Worm (Caenorhabditis elegans) whole organism, L4 larva: ENCODE data around the gene C07D10.6.
A peak's percentile ranks its signal among the peaks of the same experiment; 100 is the strongest.

Experiments used
- D1046.2 ChIP-seq: fragments of 200-800 bp; sonication (Bioruptor generic); IDR thresholded peaks from 2 replicates; pipeline ENCODE4 v1.3.6; 2022; ENCODE audit warnings: missing genetic modification characterization, missing compliant biosample characterization
- F10B5.3 ChIP-seq: sonication (generic microtip); optimal IDR thresholded peaks from 2 replicates; lab custom pipeline; 2016; ENCODE audit warnings: mild to moderate bottlenecking, missing genetic modification characterization, missing compliant biosample characterization
- R02D3.7 ChIP-seq: fragments of 150-350 bp; sonication (generic microtip); optimal IDR thresholded peaks from 3 replicates; lab custom pipeline; 2014; ENCODE audit warnings: missing biosample characterization, missing genetic modification characterization
- Y105C5A.15 ChIP-seq: fragments of 200-800 bp; sonication (Bioruptor generic); IDR thresholded peaks from 2 replicates; pipeline ENCODE4 v1.3.6; 2022; ENCODE audit warnings: missing genetic modification characterization, missing compliant biosample characterization
- Y75B8A.6 ChIP-seq: fragments of 200-800 bp; sonication (Bioruptor generic); IDR thresholded peaks from 2 replicates; pipeline ENCODE4 v1.3.6; 2022; ENCODE audit warnings: missing genetic modification reagents, missing genetic modification characterization, missing compliant biosample characterization
- aha-1 ChIP-seq: fragments of 150-350 bp; peaks from one replicate; lab custom pipeline; 2014; ENCODE audit warnings: missing biosample characterization, missing genetic modification characterization
- aly-2 ChIP-seq: sonication (generic microtip); optimal IDR thresholded peaks from 2 replicates; lab custom pipeline; 2018; ENCODE audit warnings: missing biosample characterization, missing genetic modification characterization
- ama-1 ChIP-seq: fragments of 150-350 bp; optimal IDR thresholded peaks from 2 replicates; lab custom pipeline; 2014; ENCODE audit warnings: inconsistent platforms, mixed read lengths
- attf-4 ChIP-seq: sonication (generic microtip); optimal IDR thresholded peaks from 3 replicates; lab custom pipeline; 2017; ENCODE audit warnings: missing biosample characterization, missing genetic modification characterization
- ceh-28 ChIP-seq: fragments of 150-350 bp; optimal IDR thresholded peaks from 2 replicates; lab custom pipeline; 2014; ENCODE audit warnings: missing biosample characterization, missing genetic modification reagents, missing genetic modification characterization
- ceh-32 ChIP-seq: sonication (generic microtip); optimal IDR thresholded peaks from 2 replicates; lab custom pipeline; 2016; ENCODE audit warnings: mild to moderate bottlenecking, missing genetic modification characterization, missing compliant biosample characterization; ENCODE audit not compliant: poor library complexity
- ceh-44 ChIP-seq: fragments of 200-800 bp; sonication (Bioruptor generic); IDR thresholded peaks from 2 replicates; pipeline ENCODE4 v1.3.6; 2022; ENCODE audit warnings: missing genetic modification reagents, missing genetic modification characterization, missing compliant biosample characterization
- ces-1 ChIP-seq: fragments of 150-350 bp; sonication (generic microtip); optimal IDR thresholded peaks from 4 replicates; lab custom pipeline; 2014; ENCODE audit warnings: missing biosample characterization, missing genetic modification reagents, missing genetic modification characterization
- cey-2 ChIP-seq: sonication (generic microtip); optimal IDR thresholded peaks from 3 replicates; lab custom pipeline; 2017; ENCODE audit warnings: missing genetic modification characterization, mild to moderate bottlenecking, missing compliant biosample characterization, antibody characterized with exemption, borderline replicate concordance; ENCODE audit not compliant: insufficient read depth
- daf-12 ChIP-seq: fragments of 150-350 bp; optimal IDR thresholded peaks from 2 replicates; lab custom pipeline; 2014; ENCODE audit warnings: missing biosample characterization, missing genetic modification reagents, missing genetic modification characterization
- daf-8 ChIP-seq: fragments of 200-800 bp; sonication (Bioruptor generic); IDR thresholded peaks from 2 replicates; pipeline ENCODE4 v1.3.6; 2022; ENCODE audit warnings: missing genetic modification characterization, missing compliant biosample characterization
- dmd-8 ChIP-seq: fragments of 200-800 bp; sonication (Bioruptor generic); IDR thresholded peaks from 2 replicates; pipeline ENCODE4 v1.3.6; 2022; ENCODE audit warnings: missing genetic modification characterization, missing compliant biosample characterization
- duxl-1 ChIP-seq: sonication (generic microtip); optimal IDR thresholded peaks from 2 replicates; lab custom pipeline; 2016; ENCODE audit warnings: mild to moderate bottlenecking, missing genetic modification characterization, moderate library complexity, missing compliant biosample characterization; ENCODE audit not compliant: poor library complexity
- dve-1 ChIP-seq: sonication (generic microtip); optimal IDR thresholded peaks from 2 replicates; lab custom pipeline; 2017; ENCODE audit warnings: antibody characterized with exemption, mild to moderate bottlenecking, missing genetic modification characterization, missing compliant biosample characterization; ENCODE audit not compliant: insufficient read depth
- egl-27 ChIP-seq: sonication (generic microtip); optimal IDR thresholded peaks from 3 replicates; lab custom pipeline; 2017; ENCODE audit warnings: missing biosample characterization, missing genetic modification reagents, missing genetic modification characterization
- egl-43 ChIP-seq: fragments of 200-800 bp; sonication (Bioruptor generic); IDR thresholded peaks from 2 replicates; pipeline ENCODE4 v1.3.6; 2022; ENCODE audit warnings: missing genetic modification reagents, missing genetic modification characterization, missing compliant biosample characterization
- fkh-10 ChIP-seq: fragments of 150-350 bp; optimal IDR thresholded peaks from 2 replicates; lab custom pipeline; 2014; ENCODE audit warnings: missing biosample characterization, missing genetic modification reagents, missing genetic modification characterization
- hlh-11 ChIP-seq: fragments of 200-800 bp; sonication (Bioruptor generic); optimal IDR thresholded peaks from 2 replicates; lab custom pipeline; 2018; ENCODE audit warnings: mild to moderate bottlenecking, missing genetic modification characterization, missing compliant biosample characterization
- lin-13 ChIP-seq: fragments of 150-350 bp; optimal IDR thresholded peaks from 2 replicates; lab custom pipeline; 2014; ENCODE audit warnings: missing biosample characterization, missing genetic modification reagents, missing genetic modification characterization
- lin-15B ChIP-seq: fragments of 150-350 bp; sonication (generic microtip); optimal IDR thresholded peaks from 3 replicates; lab custom pipeline; 2014; ENCODE audit warnings: missing biosample characterization, missing genetic modification characterization
- lin-29 ChIP-seq: fragments of 200-800 bp; sonication (Bioruptor generic); IDR thresholded peaks from 2 replicates; pipeline ENCODE4 v1.3.6; 2022; ENCODE audit warnings: missing genetic modification reagents, missing genetic modification characterization, missing compliant biosample characterization
- lin-39 ChIP-seq: fragments of 150-350 bp; optimal IDR thresholded peaks from 2 replicates; lab custom pipeline; 2014; ENCODE audit warnings: missing biosample characterization, missing genetic modification reagents, missing genetic modification characterization
- mdl-1 ChIP-seq, 2 experiments: fragments of 150-350 bp in 1 of 2; sonication (generic microtip) in 1 of 2; optimal IDR thresholded peaks; 2 replicates each; lab custom pipeline; 2014 to 2017; ENCODE audit warnings: missing biosample characterization in 2 of 2, missing genetic modification characterization in 2 of 2
- mep-1 ChIP-seq: fragments of 150-350 bp; sonication (generic microtip); optimal IDR thresholded peaks from 3 replicates; lab custom pipeline; 2014; ENCODE audit warnings: missing biosample characterization, missing genetic modification characterization
- mes-2 ChIP-seq: sonication (generic microtip); optimal IDR thresholded peaks from 2 replicates; lab custom pipeline; 2016; ENCODE audit warnings: missing genotype, mild to moderate bottlenecking, missing genetic modification characterization, missing compliant biosample characterization; ENCODE audit not compliant: poor library complexity, severe bottlenecking
- mxl-2 ChIP-seq: fragments of 200-800 bp; sonication (Bioruptor generic); conservative IDR thresholded peaks from 2 replicates; pipeline ENCODE4 v1.3.6; 2022; ENCODE audit warnings: missing genetic modification reagents, missing genetic modification characterization, missing compliant biosample characterization
- nhr-11 ChIP-seq: fragments of 150-350 bp; optimal IDR thresholded peaks from 2 replicates; lab custom pipeline; 2014; ENCODE audit warnings: missing biosample characterization, missing genetic modification characterization
- nhr-237 ChIP-seq: sonication (generic microtip); optimal IDR thresholded peaks from 2 replicates; lab custom pipeline; 2017; ENCODE audit warnings: missing biosample characterization, missing genetic modification characterization
- nhr-28 ChIP-seq: fragments of 150-350 bp; optimal IDR thresholded peaks from 2 replicates; lab custom pipeline; 2014; ENCODE audit warnings: missing biosample characterization, missing genetic modification characterization
- nhr-41 ChIP-seq: fragments of 200-800 bp; sonication (Bioruptor generic); IDR thresholded peaks from 2 replicates; pipeline ENCODE4 v1.3.6; 2022; ENCODE audit warnings: missing genetic modification reagents, missing genetic modification characterization, missing compliant biosample characterization
- nhr-76 ChIP-seq: fragments of 150-350 bp; optimal IDR thresholded peaks from 2 replicates; lab custom pipeline; 2014; ENCODE audit warnings: missing biosample characterization, missing genetic modification characterization
- pha-4 ChIP-seq, 2 experiments: fragments of 150-350 bp in 1 of 2; fragments of 200-800 bp in 1 of 2; sonication (Bioruptor generic) in 1 of 2; IDR thresholded peaks in 1 of 2; optimal IDR thresholded peaks in 1 of 2; 2 replicates each; pipeline versions ENCODE4 v1.3.6 to Lab custom; 2014 to 2022; ENCODE audit warnings: missing genetic modification characterization in 2 of 2, missing genetic modification reagents in 2 of 2, missing biosample characterization in 1 of 2, missing compliant biosample characterization in 1 of 2
- pqm-1 ChIP-seq: sonication (generic microtip); optimal IDR thresholded peaks from 2 replicates; lab custom pipeline; 2017; ENCODE audit warnings: missing biosample characterization, missing genetic modification characterization
- saeg-2 ChIP-seq: fragments of 200-800 bp; sonication (Bioruptor generic); IDR thresholded peaks from 2 replicates; pipeline ENCODE4 v1.3.6; 2022; ENCODE audit warnings: missing genetic modification reagents, missing genetic modification characterization, missing compliant biosample characterization
- sdz-12 ChIP-seq: fragments of 200-800 bp; sonication (Bioruptor generic); optimal IDR thresholded peaks from 2 replicates; lab custom pipeline; 2018; ENCODE audit warnings: mild to moderate bottlenecking, missing genetic modification characterization, missing compliant biosample characterization
- snpc-4 ChIP-seq: fragments of 150-350 bp; optimal IDR thresholded peaks from 2 replicates; lab custom pipeline; 2014; ENCODE audit warnings: missing biosample characterization, missing genetic modification characterization
- tra-1 ChIP-seq: fragments of 200-800 bp; sonication (Bioruptor generic); IDR thresholded peaks from 2 replicates; pipeline ENCODE4 v1.3.6; 2022; ENCODE audit warnings: missing genetic modification reagents, missing genetic modification characterization, missing compliant biosample characterization
- unc-130 ChIP-seq: sonication (generic microtip); optimal IDR thresholded peaks from 2 replicates; lab custom pipeline; 2016; ENCODE audit warnings: missing genetic modification reagents, missing genetic modification characterization, missing compliant biosample characterization
- unc-39 ChIP-seq: sonication (generic microtip); optimal IDR thresholded peaks from 2 replicates; lab custom pipeline; 2017; ENCODE audit warnings: missing biosample characterization, missing genetic modification characterization
- unc-62 ChIP-seq, 3 experiments: fragments of 150-350 bp in 1 of 3; sonication (generic microtip); optimal IDR thresholded peaks in 2 of 3; peaks in 1 of 3; 1 replicate in 1 of 3; 2 replicates in 2 of 3; lab custom pipeline; 2014 to 2017; ENCODE audit warnings: missing biosample characterization in 3 of 3, missing genetic modification characterization in 3 of 3, missing genetic modification reagents in 3 of 3, missing genotype in 1 of 3
- vab-7 ChIP-seq: fragments of 200-800 bp; sonication (Bioruptor generic); IDR thresholded peaks from 2 replicates; pipeline ENCODE4 v1.3.6; 2022; ENCODE audit warnings: missing genetic modification reagents, missing genetic modification characterization, missing compliant biosample characterization
- zag-1 ChIP-seq: fragments of 150-350 bp; optimal IDR thresholded peaks from 2 replicates; lab custom pipeline; 2014; ENCODE audit warnings: missing biosample characterization, missing genetic modification characterization

The C07D10.6 gene

DNA sequence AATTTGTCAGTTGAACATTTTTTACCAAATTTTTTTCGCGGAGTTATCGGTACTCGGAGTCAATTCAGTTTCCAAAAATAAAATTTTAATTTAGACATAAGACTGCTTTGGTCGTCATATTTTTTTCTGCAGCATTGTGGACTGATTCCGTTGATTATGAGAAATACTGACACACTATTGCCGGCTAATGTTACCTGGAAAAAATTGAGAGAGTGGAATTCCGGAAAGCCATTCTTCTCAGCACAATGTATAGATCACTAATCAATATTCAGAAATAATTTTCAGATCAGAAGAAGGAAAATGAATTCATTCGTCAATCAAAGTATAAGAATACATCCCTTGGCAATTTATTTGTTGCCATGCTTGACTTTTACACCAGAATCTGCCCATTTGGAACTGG, at the start of gene C07D10.6:
Gene C07D10.6 (plus strand): TSS at position 301 of the 400 bp plus-strand sequence.
- no peak for TF ChIP-seq snpc-4 (tag; lab: Kevin White, UChicago)
- no peak for TF ChIP-seq hlh-11 (tag; lab: Kevin White, UChicago)
- TF ChIP-seq nhr-237, result no peak
- TF ChIP-seq lin-13, result no peak
- no peak for TF ChIP-seq unc-130 (GFP tag; lab: Kevin White, UChicago)

DNA sequence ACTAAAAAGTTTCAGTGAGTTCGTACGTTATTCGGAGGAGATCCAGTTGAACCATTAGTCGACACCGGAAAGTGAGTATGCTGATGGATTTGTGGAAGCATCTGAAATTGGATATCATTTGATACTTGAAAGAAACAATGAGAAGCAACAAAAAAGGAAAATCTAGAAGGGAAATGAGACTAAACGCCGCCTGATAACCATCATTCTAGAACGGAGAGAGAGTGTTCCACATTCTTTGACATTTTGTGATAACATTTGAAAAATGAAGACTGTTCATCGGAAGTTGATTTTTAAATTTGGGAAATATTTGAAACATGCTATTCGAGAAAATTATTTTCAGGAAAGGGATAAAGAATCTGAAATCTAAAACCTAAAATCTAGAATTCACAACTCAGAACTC, 47.9 kb upstream of the C07D10.6 start, which contains the start of gene npax-1:
Gene npax-1 (minus strand): TSS at position 101 of the 400 bp plus-strand sequence.
- peak; percentile 86 for TF ChIP-seq aha-1
- TF ChIP-seq D1046.2 (GFP tag; lab: Robert Waterston, UW), result no peak

DNA sequence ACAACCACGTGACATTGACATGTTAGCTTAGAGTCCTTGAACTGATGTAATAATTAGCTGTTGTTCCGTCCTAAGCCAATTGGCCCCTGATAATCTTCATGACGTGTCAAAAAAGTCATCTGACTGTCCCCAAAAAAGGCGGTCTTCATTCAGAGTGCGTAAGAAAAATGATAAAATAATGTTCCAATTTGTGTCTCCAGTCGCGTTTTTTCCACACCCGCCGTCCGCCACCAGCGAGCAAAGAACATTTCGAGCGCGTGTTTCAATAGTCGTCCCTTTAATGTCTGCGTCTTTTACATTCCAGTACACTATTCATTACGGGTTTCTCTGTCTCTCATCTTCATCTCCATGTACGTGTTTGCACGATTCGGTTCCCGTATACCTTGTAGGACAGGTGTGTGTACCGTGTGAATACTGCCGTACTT, 41.6 kb upstream of the C07D10.6 start:
- TF ChIP-seq nhr-76 (tag; lab: Kevin White, UChicago) (peak; percentile 33), unc-39 (no peak), egl-43 (GFP tag; lab: Robert Waterston, UW) (no peak), Y75B8A.6 (GFP tag; lab: Robert Waterston, UW) (no peak), F10B5.3 (tag; lab: Kevin White, UChicago) (no peak), unc-62 (GFP tag; optimal IDR thresholded peaks at IDR 0.05 in 1 of 2; lab: Kevin White, UChicago) (peak in 1 of 2 experiments; percentile 93), unc-62 (tag; optimal IDR thresholded peaks at IDR 0.05; lab: Kevin White, UChicago) (no peak), Y105C5A.15 (GFP tag; lab: Robert Waterston, UW) (no peak), ceh-44 (no peak), ama-1 (peak; percentile 46), daf-12 (tag; lab: Kevin White, UChicago) (no peak), pha-4 (GFP tag; IDR thresholded peaks at IDR 0.05; lab: Robert Waterston, UW) (no peak), pha-4 (tag; optimal IDR thresholded peaks at IDR 0.05; lab: Kevin White, UChicago) (peak; percentile 17), mep-1 (peak; percentile 89), mxl-2 (GFP tag; lab: Robert Waterston, UW) (0 out of 2 replicates have a peak, but pooled peaks have one; percentile 3), aly-2 (tag; lab: Kevin White, UChicago) (no peak), dmd-8 (GFP tag; lab: Robert Waterston, UW) (no peak), pqm-1 (tag; lab: Kevin White, UChicago) (peak; percentile 52), attf-4 (tag; lab: Kevin White, UChicago) (no peak), saeg-2 (GFP tag; lab: Robert Waterston, UW) (peak; percentile 85), daf-8 (no peak), vab-7 (GFP tag; lab: Robert Waterston, UW) (no peak), lin-15B (tag; lab: Kevin White, UChicago) (no peak), hlh-11 (tag; lab: Kevin White, UChicago) (peak; percentile 97), nhr-11 (tag; lab: Kevin White, UChicago) (peak; percentile 72), dve-1 (tag; lab: Kevin White, UChicago) (peak; percentile 85), ceh-32 (no peak), duxl-1 (tag; lab: Kevin White, UChicago) (peak; percentile 22), tra-1 (GFP tag; lab: Robert Waterston, UW) (no peak; the same call in 1 of the 2 replicates), ces-1 (GFP tag; lab: Kevin White, UChicago) (no peak), egl-27 (tag; lab: Kevin White, UChicago) (no peak), lin-29 (GFP tag; lab: Robert Waterston, UW) (no peak), cey-2 (tag; lab: Kevin White, UChicago) (peak; percentile 96), R02D3.7 (tag; lab: Kevin White, UChicago) (no peak), mes-2 (tag; lab: Kevin White, UChicago) (peak; percentile 65), fkh-10 (GFP tag; lab: Kevin White, UChicago) (no peak), mdl-1 (tag; optimal IDR thresholded peaks at IDR 0.05; lab: Kevin White, UChicago) (peak; percentile 89 to 95), sdz-12 (no peak), lin-39 (tag; lab: Kevin White, UChicago) (no peak), ceh-28 (tag; lab: Kevin White, UChicago) (no peak), zag-1 (tag; lab: Kevin White, UChicago) (no peak), nhr-41 (GFP tag; lab: Robert Waterston, UW) (no peak), nhr-28 (peak; percentile 97)
